Worm (Caenorhabditis elegans): ENCODE measurements around the gene K07E8.7.

DNA sequence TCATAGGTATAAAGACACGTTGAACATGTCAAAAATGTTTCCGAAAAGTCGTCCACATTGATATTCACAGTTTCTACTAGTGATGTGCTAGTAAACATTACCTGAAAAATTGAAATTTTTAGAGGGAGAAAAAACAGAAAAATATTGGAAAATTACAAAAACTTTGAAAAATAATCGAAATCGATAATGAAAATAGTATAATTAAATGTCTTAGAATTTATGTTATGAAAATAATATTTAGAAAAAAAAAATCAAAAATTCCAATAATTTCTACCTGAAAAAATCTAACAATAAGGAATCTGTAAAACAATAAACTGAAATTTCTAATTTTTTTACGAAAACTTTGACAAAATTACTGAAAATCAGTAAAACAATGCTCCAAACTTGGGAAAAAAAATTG lies 48.1 kb downstream of the K07E8.7 start, which contains the start of gene nhl-3:
- TF ChIP-seq pha-4 (tag; optimal IDR thresholded peaks at IDR 0.05): no peak
- TF ChIP-seq lin-39 (tag; optimal IDR thresholded peaks at IDR 0.05): no peak
- TF ChIP-seq snpc-4 (tag; optimal IDR thresholded peaks at IDR 0.05): no peak
